Worm (Caenorhabditis elegans) whole organism, mixed stage, embryonic: ENCODE measurements around the gene R09E10.5.

ENCODE experiments used
- blmp-1 ChIP-seq: fragments of 150-350 bp; optimal IDR thresholded peaks from 2 replicates; lab custom pipeline; 2014; ENCODE audit warnings: missing biosample characterization, missing genetic modification characterization
- ces-1 ChIP-seq: fragments of 150-350 bp; optimal IDR thresholded peaks from 2 replicates; lab custom pipeline; 2014; ENCODE audit warnings: missing biosample characterization, missing genetic modification reagents, missing genetic modification characterization
- elt-1 ChIP-seq: sonication (generic microtip); optimal IDR thresholded peaks from 2 replicates; lab custom pipeline; 2017; ENCODE audit warnings: missing genetic modification characterization, mild to moderate bottlenecking, missing compliant biosample characterization, antibody characterized with exemption, moderate library complexity, borderline replicate concordance; ENCODE audit not compliant: insufficient read depth
- ham-2 ChIP-seq: fragments of 200-800 bp; sonication (Bioruptor generic); optimal IDR thresholded peaks from 2 replicates; lab custom pipeline; 2018; ENCODE audit warnings: mild to moderate bottlenecking, missing genetic modification characterization, missing compliant biosample characterization
- lin-13 ChIP-seq: fragments of 150-350 bp; optimal IDR thresholded peaks from 2 replicates; lab custom pipeline; 2014; ENCODE audit warnings: missing biosample characterization, missing genetic modification characterization
- mab-5 ChIP-seq: fragments of 150-350 bp; optimal IDR thresholded peaks from 2 replicates; lab custom pipeline; 2014; ENCODE audit warnings: missing biosample characterization, missing genetic modification characterization
- nhr-12 ChIP-seq: fragments of 150-350 bp; optimal IDR thresholded peaks from 2 replicates; lab custom pipeline; 2014; ENCODE audit warnings: missing biosample characterization, missing genetic modification characterization
- nhr-28 ChIP-seq: fragments of 150-350 bp; optimal IDR thresholded peaks from 2 replicates; lab custom pipeline; 2014; ENCODE audit warnings: missing biosample characterization, missing genetic modification characterization
- pha-4 ChIP-seq: fragments of 150-350 bp; optimal IDR thresholded peaks from 2 replicates; lab custom pipeline; 2018; ENCODE audit warnings: missing biosample characterization, missing genetic modification reagents, missing genetic modification characterization
- unc-39 ChIP-seq: fragments of 150-350 bp; optimal IDR thresholded peaks from 2 replicates; lab custom pipeline; 2014; ENCODE audit warnings: missing biosample characterization, missing genetic modification characterization
- unc-62 ChIP-seq: fragments of 150-350 bp; optimal IDR thresholded peaks from 2 replicates; lab custom pipeline; 2014; ENCODE audit warnings: missing biosample characterization, missing genetic modification reagents, missing genetic modification characterization
- ztf-11 ChIP-seq: fragments of 150-350 bp; optimal IDR thresholded peaks from 2 replicates; lab custom pipeline; 2014; ENCODE audit warnings: missing biosample characterization, missing genetic modification characterization

DNA sequence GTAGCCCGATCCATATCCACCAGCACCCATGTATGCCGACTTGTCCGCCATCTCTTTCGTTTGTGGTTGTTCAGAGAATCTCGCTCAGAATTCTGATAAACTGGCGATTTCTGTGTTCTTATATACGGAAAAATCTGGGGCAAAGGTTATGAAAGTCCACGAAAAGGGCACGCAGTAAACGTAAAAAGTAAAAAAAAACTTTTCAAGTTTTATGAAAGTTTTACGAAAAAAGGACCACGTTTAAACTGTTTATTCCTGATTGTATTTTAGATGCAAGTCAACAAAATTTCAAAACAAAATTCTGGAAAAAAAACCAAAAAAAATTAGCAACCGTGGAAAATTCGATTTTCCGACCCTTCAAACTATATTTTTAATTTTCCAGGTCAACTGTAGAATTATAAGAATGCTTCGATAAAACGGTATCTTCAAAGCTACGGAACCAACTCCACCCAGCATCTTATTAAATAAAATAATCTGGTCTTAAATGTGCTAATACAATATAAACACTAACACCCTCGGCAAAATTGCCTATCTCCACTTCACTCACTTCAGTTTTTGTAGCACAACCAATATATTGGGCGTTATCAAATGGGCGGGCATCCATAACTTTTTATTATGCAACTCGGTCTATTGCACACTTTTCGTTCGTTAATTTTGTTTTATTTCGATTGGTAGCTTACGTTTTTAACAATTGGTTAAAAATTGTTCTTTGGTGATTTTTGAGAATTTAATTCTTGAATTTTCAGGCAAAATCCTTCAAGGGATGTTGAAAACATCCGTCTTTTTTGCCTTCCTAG lies 32.8 kb downstream of the R09E10.5 start, which contains the start of the genes nspd-7 and Y43C5A.2:
- no peak for TF ChIP-seq lin-13 (tag; lab: Kevin White, UChicago)
- TF ChIP-seq ces-1 = no peak
- no peak for TF ChIP-seq unc-39 (tag; lab: Kevin White, UChicago)
- no peak for TF ChIP-seq ham-2 (GFP tag; lab: Kevin White, UChicago)
- no peak for TF ChIP-seq blmp-1
- TF ChIP-seq ztf-11 = no peak
- TF ChIP-seq pha-4 (tag; lab: Kevin White, UChicago) = no peak
- no peak for TF ChIP-seq nhr-12 (tag; lab: Kevin White, UChicago)
- TF ChIP-seq elt-1 (tag; lab: Kevin White, UChicago) = no peak
- no peak for TF ChIP-seq nhr-28 (tag; lab: Kevin White, UChicago)
- no peak for TF ChIP-seq mab-5 (tag; lab: Kevin White, UChicago)
- no peak for TF ChIP-seq unc-62 (GFP tag; lab: Kevin White, UChicago)
